Fruit fly (Drosophila melanogaster): ENCODE data around the gene Sps2.

dm6 chr2L:10320174-10320775, 22.1 kb upstream of the Sps2 start:
- no peak for TF ChIP-seq usp (GFP tag; optimal IDR thresholded peaks at IDR 0.05)
- no peak for TF ChIP-seq CrebA (GFP tag; optimal IDR thresholded peaks at IDR 0.05; ENCODE audit: borderline replicate concordance)
- no peak for TF ChIP-seq psq (GFP tag; optimal IDR thresholded peaks at IDR 0.05)
- no peak for TF ChIP-seq OdsH (GFP tag; optimal IDR thresholded peaks at IDR 0.05)
